Worm (Caenorhabditis elegans) whole organism, L4 larva: ENCODE results near the gene Y39G8C.2.

Experiments used
- F37D6.2 ChIP-seq: sonication (generic microtip); optimal IDR thresholded peaks from 2 replicates; lab custom pipeline; 2016; ENCODE audit warnings: mild to moderate bottlenecking, missing genetic modification characterization, missing compliant biosample characterization
- T26A8.4 ChIP-seq: fragments of 200-800 bp; sonication (Bioruptor generic); IDR thresholded peaks from 2 replicates; pipeline ENCODE4 v1.3.6; 2022; ENCODE audit warnings: missing genetic modification characterization, missing compliant biosample characterization
- Y105C5A.15 ChIP-seq: fragments of 200-800 bp; sonication (Bioruptor generic); IDR thresholded peaks from 2 replicates; pipeline ENCODE4 v1.3.6; 2022; ENCODE audit warnings: missing genetic modification characterization, missing compliant biosample characterization
- Y75B8A.6 ChIP-seq: fragments of 200-800 bp; sonication (Bioruptor generic); IDR thresholded peaks from 2 replicates; pipeline ENCODE4 v1.3.6; 2022; ENCODE audit warnings: missing genetic modification reagents, missing genetic modification characterization, missing compliant biosample characterization
- ZK546.5 ChIP-seq, 2 experiments: sonication (generic microtip); optimal IDR thresholded peaks; 2 replicates each; lab custom pipeline; 2017; ENCODE audit warnings: missing biosample characterization in 2 of 2, missing genetic modification characterization in 2 of 2
- ama-1 ChIP-seq: fragments of 150-350 bp; optimal IDR thresholded peaks from 2 replicates; lab custom pipeline; 2014; ENCODE audit warnings: inconsistent platforms, mixed read lengths
- ceh-20 ChIP-seq: fragments of 200-800 bp; sonication (Bioruptor generic); IDR thresholded peaks from 2 replicates; pipeline ENCODE4 v1.3.6; 2022; ENCODE audit warnings: missing genetic modification reagents, missing genetic modification characterization, missing compliant biosample characterization
- ceh-62 ChIP-seq: sonication (generic microtip); optimal IDR thresholded peaks from 2 replicates; lab custom pipeline; 2017; ENCODE audit warnings: missing biosample characterization, missing genetic modification characterization
- ces-1 ChIP-seq: fragments of 150-350 bp; sonication (generic microtip); optimal IDR thresholded peaks from 4 replicates; lab custom pipeline; 2014; ENCODE audit warnings: missing biosample characterization, missing genetic modification reagents, missing genetic modification characterization
- ctbp-1 ChIP-seq: fragments of 200-800 bp; sonication (Bioruptor generic); IDR thresholded peaks from 2 replicates; pipeline ENCODE4 v1.3.6; 2022; ENCODE audit warnings: missing genetic modification reagents, missing genetic modification characterization, missing compliant biosample characterization
- daf-16 ChIP-seq, 3 experiments: sonication (generic microtip); optimal IDR thresholded peaks; 2 replicates each; lab custom pipeline; 2016 to 2017; ENCODE audit warnings: missing genetic modification characterization in 3 of 3, missing genetic modification reagents in 3 of 3, mild to moderate bottlenecking in 2 of 3, missing compliant biosample characterization in 2 of 3, missing biosample characterization in 1 of 3, moderate library complexity in 1 of 3
- daf-19 ChIP-seq: fragments of 200-800 bp; sonication (Bioruptor generic); conservative IDR thresholded peaks from 2 replicates; pipeline ENCODE4 v1.3.6; 2022; ENCODE audit warnings: missing genetic modification characterization, missing compliant biosample characterization
- dmd-6 ChIP-seq: fragments of 200-800 bp; sonication (Bioruptor generic); IDR thresholded peaks from 2 replicates; pipeline ENCODE4 v1.3.6; 2022; ENCODE audit warnings: missing genetic modification reagents, missing genetic modification characterization, missing compliant biosample characterization
- dpl-1 ChIP-seq: fragments of 150-350 bp; optimal IDR thresholded peaks from 2 replicates; lab custom pipeline; 2014; ENCODE audit warnings: missing biosample characterization, missing genetic modification reagents, missing genetic modification characterization
- dve-1 ChIP-seq: sonication (generic microtip); optimal IDR thresholded peaks from 2 replicates; lab custom pipeline; 2017; ENCODE audit warnings: antibody characterized with exemption, mild to moderate bottlenecking, missing genetic modification characterization, missing compliant biosample characterization; ENCODE audit not compliant: insufficient read depth
- egl-27 ChIP-seq: sonication (generic microtip); optimal IDR thresholded peaks from 3 replicates; lab custom pipeline; 2017; ENCODE audit warnings: missing biosample characterization, missing genetic modification reagents, missing genetic modification characterization
- egl-43 ChIP-seq: fragments of 200-800 bp; sonication (Bioruptor generic); IDR thresholded peaks from 2 replicates; pipeline ENCODE4 v1.3.6; 2022; ENCODE audit warnings: missing genetic modification reagents, missing genetic modification characterization, missing compliant biosample characterization
- hif-1 ChIP-seq, 2 experiments: sonication (generic microtip); optimal IDR thresholded peaks; 2 replicates each; lab custom pipeline; 2016 to 2017; ENCODE audit warnings: missing compliant biosample characterization in 2 of 2, missing genetic modification characterization in 2 of 2, missing genetic modification reagents in 2 of 2, missing genotype in 2 of 2, mild to moderate bottlenecking in 1 of 2
- hlh-30 ChIP-seq: sonication (generic microtip); optimal IDR thresholded peaks from 2 replicates; lab custom pipeline; 2017; ENCODE audit warnings: antibody characterized with exemption, mild to moderate bottlenecking, missing genetic modification characterization, missing compliant biosample characterization; ENCODE audit not compliant: insufficient read depth
- jun-1 ChIP-seq: fragments of 150-350 bp; optimal IDR thresholded peaks from 2 replicates; lab custom pipeline; 2014; ENCODE audit warnings: missing biosample characterization, missing genetic modification reagents, missing genetic modification characterization
- lin-13 ChIP-seq: fragments of 150-350 bp; optimal IDR thresholded peaks from 2 replicates; lab custom pipeline; 2014; ENCODE audit warnings: missing biosample characterization, missing genetic modification reagents, missing genetic modification characterization
- lin-15B ChIP-seq: fragments of 150-350 bp; sonication (generic microtip); optimal IDR thresholded peaks from 3 replicates; lab custom pipeline; 2014; ENCODE audit warnings: missing biosample characterization, missing genetic modification characterization
- lin-38 ChIP-seq: fragments of 200-800 bp; sonication (Bioruptor generic); IDR thresholded peaks from 2 replicates; pipeline ENCODE4 v1.3.6; 2022; ENCODE audit warnings: missing genetic modification reagents, missing genetic modification characterization, missing compliant biosample characterization
- lir-3 ChIP-seq: sonication (generic microtip); optimal IDR thresholded peaks from 2 replicates; lab custom pipeline; 2016; ENCODE audit warnings: mild to moderate bottlenecking, missing genetic modification characterization, missing compliant biosample characterization
- mdl-1 ChIP-seq, 2 experiments: fragments of 150-350 bp in 1 of 2; sonication (generic microtip) in 1 of 2; optimal IDR thresholded peaks; 2 replicates each; lab custom pipeline; 2014 to 2017; ENCODE audit warnings: missing biosample characterization in 2 of 2, missing genetic modification characterization in 2 of 2
- mxl-2 ChIP-seq: fragments of 200-800 bp; sonication (Bioruptor generic); conservative IDR thresholded peaks from 2 replicates; pipeline ENCODE4 v1.3.6; 2022; ENCODE audit warnings: missing genetic modification reagents, missing genetic modification characterization, missing compliant biosample characterization
- mxl-3 ChIP-seq: fragments of 200-800 bp; sonication (Bioruptor generic); optimal IDR thresholded peaks from 2 replicates; lab custom pipeline; 2018; ENCODE audit warnings: mild to moderate bottlenecking, missing genetic modification characterization, missing compliant biosample characterization
- nhr-102 ChIP-seq: sonication (generic microtip); optimal IDR thresholded peaks from 2 replicates; lab custom pipeline; 2016; ENCODE audit warnings: mild to moderate bottlenecking, missing genetic modification characterization, moderate library complexity, missing compliant biosample characterization
- nhr-111 ChIP-seq: fragments of 200-800 bp; sonication (Bioruptor generic); optimal IDR thresholded peaks from 2 replicates; lab custom pipeline; 2018; ENCODE audit warnings: mild to moderate bottlenecking, missing genetic modification characterization, missing compliant biosample characterization
- nhr-76 ChIP-seq: fragments of 150-350 bp; optimal IDR thresholded peaks from 2 replicates; lab custom pipeline; 2014; ENCODE audit warnings: missing biosample characterization, missing genetic modification characterization
- nhr-77 ChIP-seq: fragments of 150-350 bp; optimal IDR thresholded peaks from 2 replicates; lab custom pipeline; 2014; ENCODE audit warnings: missing biosample characterization, missing genetic modification characterization
- php-3 ChIP-seq: fragments of 200-800 bp; sonication (Bioruptor generic); IDR thresholded peaks from 2 replicates; pipeline ENCODE4 v1.3.6; 2022; ENCODE audit warnings: missing genetic modification reagents, missing genetic modification characterization, missing compliant biosample characterization
- sdz-12 ChIP-seq: fragments of 200-800 bp; sonication (Bioruptor generic); optimal IDR thresholded peaks from 2 replicates; lab custom pipeline; 2018; ENCODE audit warnings: mild to moderate bottlenecking, missing genetic modification characterization, missing compliant biosample characterization
- skn-1 ChIP-seq: fragments of 150-350 bp; optimal IDR thresholded peaks from 2 replicates; lab custom pipeline; 2014; ENCODE audit warnings: missing biosample characterization, missing genetic modification characterization
- snpc-1.2 ChIP-seq: fragments of 200-800 bp; sonication (Bioruptor generic); IDR thresholded peaks from 2 replicates; pipeline ENCODE4 v1.3.6; 2022; ENCODE audit warnings: missing genetic modification reagents, missing genetic modification characterization, missing compliant biosample characterization
- tag-97 ChIP-seq: fragments of 200-800 bp; sonication (Bioruptor generic); IDR thresholded peaks from 2 replicates; pipeline ENCODE4 v1.3.6; 2022; ENCODE audit warnings: missing genetic modification characterization, missing compliant biosample characterization
- tra-1 ChIP-seq: fragments of 200-800 bp; sonication (Bioruptor generic); IDR thresholded peaks from 2 replicates; pipeline ENCODE4 v1.3.6; 2022; ENCODE audit warnings: missing genetic modification reagents, missing genetic modification characterization, missing compliant biosample characterization
- unc-39 ChIP-seq: sonication (generic microtip); optimal IDR thresholded peaks from 2 replicates; lab custom pipeline; 2017; ENCODE audit warnings: missing biosample characterization, missing genetic modification characterization
- vab-7 ChIP-seq: fragments of 200-800 bp; sonication (Bioruptor generic); IDR thresholded peaks from 2 replicates; pipeline ENCODE4 v1.3.6; 2022; ENCODE audit warnings: missing genetic modification reagents, missing genetic modification characterization, missing compliant biosample characterization
- zfp-2 ChIP-seq: sonication (generic microtip); optimal IDR thresholded peaks from 2 replicates; lab custom pipeline; 2016; ENCODE audit warnings: mild to moderate bottlenecking, missing genetic modification characterization, missing compliant biosample characterization
- zip-11 ChIP-seq: fragments of 200-800 bp; sonication (Bioruptor generic); IDR thresholded peaks from 2 replicates; pipeline ENCODE4 v1.3.6; 2022; ENCODE audit warnings: missing genetic modification characterization, missing compliant biosample characterization
- zip-2 ChIP-seq: fragments of 150-350 bp; optimal IDR thresholded peaks from 2 replicates; lab custom pipeline; 2014; ENCODE audit warnings: missing biosample characterization, missing genetic modification characterization
- ztf-11 ChIP-seq: fragments of 150-350 bp; optimal IDR thresholded peaks from 2 replicates; lab custom pipeline; 2014; ENCODE audit warnings: missing biosample characterization, missing genetic modification characterization

Y39G8C.2 gene

DNA sequence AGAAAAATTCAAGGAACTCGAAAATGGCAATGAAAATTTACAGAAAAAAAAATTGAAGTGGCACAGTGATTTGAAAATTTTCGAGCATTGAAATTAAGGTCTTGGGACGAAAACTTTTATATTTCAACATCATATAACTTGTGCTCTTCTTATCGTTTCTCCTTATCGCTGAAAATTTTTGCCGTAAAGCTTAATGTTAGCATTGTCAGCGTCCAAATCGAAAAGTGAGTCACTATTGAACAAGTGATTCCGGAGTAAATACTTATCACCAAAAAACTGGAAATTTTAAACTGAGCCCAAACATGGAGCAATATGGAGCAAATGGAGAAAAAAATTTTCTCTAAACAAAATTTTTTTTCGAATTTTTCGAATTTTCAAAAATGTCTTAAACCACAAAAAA, 41.7 kb downstream of the Y39G8C.2 start (continued):
- no peak for TF ChIP-seq vab-7 (GFP tag; lab: Robert Waterston, UW)
- no peak for TF ChIP-seq tag-97 (GFP tag; lab: Robert Waterston, UW)
- no peak for TF ChIP-seq ces-1
- no peak for TF ChIP-seq ceh-62 (tag; lab: Kevin White, UChicago)
- no peak for TF ChIP-seq ama-1 (lab: Kevin White, UChicago)
- TF ChIP-seq mxl-2 (GFP tag; lab: Robert Waterston, UW): no peak
- TF ChIP-seq lin-13 (GFP tag; lab: Kevin White, UChicago): no peak
- no peak for TF ChIP-seq F37D6.2 (tag; lab: Kevin White, UChicago)
- no peak for TF ChIP-seq nhr-76 (tag; lab: Kevin White, UChicago)
- no peak for TF ChIP-seq ceh-20 (GFP tag; lab: Robert Waterston, UW)
- TF ChIP-seq jun-1 (tag; lab: Kevin White, UChicago): no peak
- TF ChIP-seq sdz-12 (GFP tag; lab: Kevin White, UChicago): no peak
- TF ChIP-seq daf-16 (GFP tag; optimal IDR thresholded peaks at IDR 0.05; lab: Kevin White, UChicago): no peak
- peak; percentile 33 for TF ChIP-seq daf-16 (tag; optimal IDR thresholded peaks at IDR 0.05; lab: Kevin White, UChicago)
- no peak for TF ChIP-seq egl-43 (GFP tag; lab: Robert Waterston, UW)
- no peak for TF ChIP-seq egl-27 (tag; lab: Kevin White, UChicago)
- no peak for TF ChIP-seq nhr-111 (GFP tag; lab: Kevin White, UChicago)
- no peak for TF ChIP-seq lin-38
- TF ChIP-seq zip-2 (tag; lab: Kevin White, UChicago): no peak
- TF ChIP-seq lin-15B (tag; lab: Kevin White, UChicago): no peak
- no peak for TF ChIP-seq snpc-1.2 (GFP tag; lab: Robert Waterston, UW)
- no peak for TF ChIP-seq ctbp-1 (GFP tag; lab: Robert Waterston, UW)
- TF ChIP-seq nhr-77 (tag; lab: Kevin White, UChicago): peak; percentile 38
- no peak for TF ChIP-seq mdl-1 (tag; optimal IDR thresholded peaks at IDR 0.05; lab: Kevin White, UChicago)
- no peak for TF ChIP-seq mxl-3 (GFP tag; lab: Kevin White, UChicago)
- TF ChIP-seq php-3: no peak
- no peak for TF ChIP-seq Y75B8A.6 (GFP tag; lab: Robert Waterston, UW)
- no peak for TF ChIP-seq dpl-1 (GFP tag; lab: Kevin White, UChicago)
- TF ChIP-seq tra-1 (GFP tag; lab: Robert Waterston, UW): no peak
- no peak for TF ChIP-seq hlh-30 (tag; lab: Kevin White, UChicago)
- no peak for TF ChIP-seq unc-39 (tag; lab: Kevin White, UChicago)
- no peak for TF ChIP-seq skn-1 (tag; lab: Kevin White, UChicago)
- no peak for TF ChIP-seq ztf-11
- TF ChIP-seq dve-1 (tag; lab: Kevin White, UChicago): peak; percentile 37
- no peak for TF ChIP-seq hif-1 (tag; optimal IDR thresholded peaks at IDR 0.05; lab: Kevin White, UChicago)
- no peak for TF ChIP-seq nhr-102 (tag; lab: Kevin White, UChicago)
- no peak for TF ChIP-seq T26A8.4 (GFP tag; lab: Robert Waterston, UW)
- no peak for TF ChIP-seq zfp-2 (tag; lab: Kevin White, UChicago)
- no peak for TF ChIP-seq Y105C5A.15
- TF ChIP-seq dmd-6 (GFP tag; lab: Robert Waterston, UW): peak; percentile 39; the same call in 1 of the 2 replicates
- TF ChIP-seq zip-11: no peak
- no peak for TF ChIP-seq lir-3 (tag; lab: Kevin White, UChicago)
- TF ChIP-seq daf-19 (GFP tag; lab: Robert Waterston, UW): no peak
- no peak for TF ChIP-seq ZK546.5 (tag; optimal IDR thresholded peaks at IDR 0.05; lab: Kevin White, UChicago)
